Worm (Caenorhabditis elegans) whole organism, late embryonic: Measurements from ENCODE around the gene R05D8.7.
A peak's percentile ranks its signal among the peaks of the same experiment; 100 is the strongest.

Source experiments
- C08G9.2 ChIP-seq: sonication (generic microtip); optimal IDR thresholded peaks from 2 replicates; lab custom pipeline; 2016; ENCODE audit warnings: mild to moderate bottlenecking, missing genetic modification characterization, moderate library complexity, missing compliant biosample characterization
- C38D4.7 ChIP-seq: fragments of 200-800 bp; sonication (Bioruptor generic); optimal IDR thresholded peaks from 2 replicates; lab custom pipeline; 2018; ENCODE audit warnings: mild to moderate bottlenecking, missing genetic modification characterization, moderate library complexity, missing compliant biosample characterization
- ahr-1 ChIP-seq: sonication (generic microtip); optimal IDR thresholded peaks from 2 replicates; lab custom pipeline; 2016; ENCODE audit warnings: missing genetic modification characterization, missing compliant biosample characterization
- ceh-14 ChIP-seq: sonication (generic microtip); optimal IDR thresholded peaks from 2 replicates; lab custom pipeline; 2016; ENCODE audit warnings: missing genotype, missing genetic modification characterization, missing compliant biosample characterization
- ceh-18 ChIP-seq: sonication (generic microtip); optimal IDR thresholded peaks from 2 replicates; lab custom pipeline; 2016; ENCODE audit warnings: missing genetic modification characterization, missing compliant biosample characterization
- ceh-19 ChIP-seq: fragments of 200-800 bp; sonication (Bioruptor generic); optimal IDR thresholded peaks from 2 replicates; lab custom pipeline; 2018; ENCODE audit warnings: mild to moderate bottlenecking, missing genetic modification characterization, missing compliant biosample characterization
- ceh-24 ChIP-seq: sonication (generic microtip); optimal IDR thresholded peaks from 2 replicates; lab custom pipeline; 2016; ENCODE audit warnings: mild to moderate bottlenecking, missing genetic modification characterization, missing compliant biosample characterization
- ceh-30 ChIP-seq: fragments of 150-350 bp; optimal IDR thresholded peaks from 2 replicates; lab custom pipeline; 2014; ENCODE audit warnings: missing biosample characterization, missing genetic modification characterization
- ceh-34 ChIP-seq: sonication (generic microtip); optimal IDR thresholded peaks from 2 replicates; lab custom pipeline; 2016; ENCODE audit warnings: mild to moderate bottlenecking, missing genetic modification characterization, missing compliant biosample characterization
- ceh-45 ChIP-seq: fragments of 200-800 bp; sonication (Bioruptor generic); IDR thresholded peaks from 2 replicates; pipeline ENCODE4 v1.3.6; 2022; ENCODE audit warnings: missing genetic modification reagents, missing genetic modification characterization, missing compliant biosample characterization
- ceh-48 ChIP-seq: sonication (generic microtip); optimal IDR thresholded peaks from 2 replicates; lab custom pipeline; 2016; ENCODE audit warnings: missing genetic modification characterization, inconsistent platforms, missing compliant biosample characterization
- ceh-9 ChIP-seq: sonication (generic microtip); optimal IDR thresholded peaks from 2 replicates; lab custom pipeline; 2016; ENCODE audit warnings: mild to moderate bottlenecking, missing genetic modification characterization, inconsistent platforms, missing compliant biosample characterization
- che-1 ChIP-seq: sonication (generic microtip); optimal IDR thresholded peaks from 2 replicates; lab custom pipeline; 2016; ENCODE audit warnings: mild to moderate bottlenecking, missing genetic modification characterization, missing compliant biosample characterization
- dmd-4 ChIP-seq: sonication (generic microtip); optimal IDR thresholded peaks from 2 replicates; lab custom pipeline; 2016; ENCODE audit warnings: borderline replicate concordance, missing genetic modification characterization, missing compliant biosample characterization
- elt-2 ChIP-seq: sonication (generic microtip); optimal IDR thresholded peaks from 2 replicates; lab custom pipeline; 2016; ENCODE audit warnings: missing genetic modification reagents, missing genetic modification characterization, missing compliant biosample characterization
- elt-4 ChIP-seq: sonication (generic microtip); optimal IDR thresholded peaks from 2 replicates; lab custom pipeline; 2016; ENCODE audit warnings: missing genetic modification characterization, missing compliant biosample characterization
- ets-4 ChIP-seq: sonication (generic microtip); optimal IDR thresholded peaks from 2 replicates; lab custom pipeline; 2016; ENCODE audit warnings: missing genetic modification characterization, missing compliant biosample characterization
- fkh-10 ChIP-seq: fragments of 150-350 bp; optimal IDR thresholded peaks from 2 replicates; lab custom pipeline; 2014; ENCODE audit warnings: missing biosample characterization, missing genetic modification reagents, missing genetic modification characterization
- fkh-6 ChIP-seq: sonication (generic microtip); optimal IDR thresholded peaks from 2 replicates; lab custom pipeline; 2016; ENCODE audit warnings: missing genetic modification characterization, missing compliant biosample characterization
- lim-6 ChIP-seq: sonication (generic microtip); optimal IDR thresholded peaks from 2 replicates; lab custom pipeline; 2016; ENCODE audit warnings: missing genetic modification characterization, missing compliant biosample characterization
- mec-3 ChIP-seq: sonication (generic microtip); optimal IDR thresholded peaks from 2 replicates; lab custom pipeline; 2016; ENCODE audit warnings: borderline replicate concordance, missing genetic modification characterization, missing compliant biosample characterization
- nfya-1 ChIP-seq: sonication (generic microtip); optimal IDR thresholded peaks from 2 replicates; lab custom pipeline; 2017; ENCODE audit warnings: missing genetic modification characterization, mild to moderate bottlenecking, missing compliant biosample characterization, antibody characterized with exemption, moderate library complexity
- nhr-232 ChIP-seq: sonication (generic microtip); optimal IDR thresholded peaks from 2 replicates; lab custom pipeline; 2016; ENCODE audit warnings: missing genetic modification characterization, missing compliant biosample characterization
- npax-4 ChIP-seq: sonication (generic microtip); optimal IDR thresholded peaks from 2 replicates; lab custom pipeline; 2016; ENCODE audit warnings: missing genetic modification characterization, missing compliant biosample characterization
- odd-2 ChIP-seq: sonication (generic microtip); optimal IDR thresholded peaks from 2 replicates; lab custom pipeline; 2017; ENCODE audit warnings: antibody characterized with exemption, mild to moderate bottlenecking, missing genetic modification characterization, missing compliant biosample characterization
- pax-1 ChIP-seq: fragments of 150-350 bp; optimal IDR thresholded peaks from 2 replicates; lab custom pipeline; 2014; ENCODE audit warnings: missing biosample characterization, missing genetic modification characterization
- pha-2 ChIP-seq: sonication (generic microtip); optimal IDR thresholded peaks from 2 replicates; lab custom pipeline; 2017; ENCODE audit warnings: mild to moderate bottlenecking, missing genetic modification characterization, missing compliant biosample characterization
- pqm-1 ChIP-seq: sonication (generic microtip); optimal IDR thresholded peaks from 2 replicates; lab custom pipeline; 2016; ENCODE audit warnings: missing genetic modification characterization, missing compliant biosample characterization
- rnt-1 ChIP-seq: sonication (generic microtip); optimal IDR thresholded peaks from 2 replicates; lab custom pipeline; 2016; ENCODE audit warnings: missing genetic modification characterization, missing compliant biosample characterization
- sox-2 ChIP-seq: fragments of 200-800 bp; sonication (Bioruptor generic); IDR thresholded peaks from 2 replicates; pipeline ENCODE4 v1.3.6; 2022; ENCODE audit warnings: missing genetic modification reagents, missing genetic modification characterization, missing compliant biosample characterization
- syd-9 ChIP-seq: sonication (generic microtip); optimal IDR thresholded peaks from 2 replicates; lab custom pipeline; 2016; ENCODE audit warnings: mild to moderate bottlenecking, missing genetic modification characterization, moderate library complexity, missing compliant biosample characterization
- unc-3 ChIP-seq, 2 experiments: fragments of 200-800 bp in 1 of 2; sonication (Bioruptor generic) in 1 of 2; sonication (generic microtip) in 1 of 2; conservative IDR thresholded peaks in 1 of 2; optimal IDR thresholded peaks in 1 of 2; 2 replicates each; pipeline versions ENCODE4 v1.3.6 to Lab custom; 2016 to 2022; ENCODE audit warnings: missing compliant biosample characterization in 2 of 2, missing genetic modification characterization in 2 of 2, missing genetic modification reagents in 1 of 2
- unc-55 ChIP-seq: sonication (generic microtip); optimal IDR thresholded peaks from 2 replicates; lab custom pipeline; 2017; ENCODE audit warnings: missing biosample characterization, missing genetic modification reagents, missing genetic modification characterization

The R05D8.7 gene

DNA sequence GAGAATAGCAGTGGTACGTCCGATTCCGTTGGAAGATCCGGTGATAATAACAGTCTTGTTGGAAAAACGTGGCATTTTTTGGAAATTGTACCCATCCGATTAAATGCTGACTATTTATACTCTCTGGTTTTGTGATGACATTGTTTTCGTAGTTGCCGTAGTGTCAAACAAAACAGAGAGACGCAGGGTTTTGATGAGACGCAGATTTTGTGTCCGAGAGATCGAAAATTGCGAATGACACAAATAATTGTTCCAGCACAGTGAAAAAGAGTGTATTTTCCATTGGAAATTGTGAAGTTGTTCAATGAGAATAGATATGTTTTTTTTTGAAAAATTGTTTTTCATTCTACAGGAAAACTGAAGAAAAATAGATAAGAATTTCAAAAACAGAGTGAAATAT lies at the start of gene R05D8.7:
TSS of gene R05D8.7 (minus strand) at position 104 of the 400 bp plus-strand sequence.
- no peak for TF ChIP-seq sox-2 (GFP tag; lab: Robert Waterston, UW)
- no peak for TF ChIP-seq ets-4 (tag; lab: Kevin White, UChicago)
- TF ChIP-seq pax-1: no peak
- TF ChIP-seq ceh-19: no peak
- no peak for TF ChIP-seq C08G9.2 (tag; lab: Kevin White, UChicago)
- TF ChIP-seq ahr-1 (tag; lab: Kevin White, UChicago): no peak
- TF ChIP-seq npax-4: no peak
- TF ChIP-seq nhr-232 (tag; lab: Kevin White, UChicago): no peak
- TF ChIP-seq pqm-1 (tag; lab: Kevin White, UChicago): no peak
- no peak for TF ChIP-seq fkh-6 (tag; lab: Kevin White, UChicago)
- no peak for TF ChIP-seq ceh-45 (GFP tag; lab: Robert Waterston, UW)
- TF ChIP-seq ceh-34 (tag; lab: Kevin White, UChicago): no peak
- TF ChIP-seq unc-3 (GFP tag; conservative IDR thresholded peaks at IDR 0.05; lab: Robert Waterston, UW): no peak
- TF ChIP-seq unc-3 (tag; optimal IDR thresholded peaks at IDR 0.05; lab: Kevin White, UChicago): no peak
- TF ChIP-seq ceh-24 (tag; lab: Kevin White, UChicago): no peak
- TF ChIP-seq dmd-4 (tag; lab: Kevin White, UChicago): no peak
- TF ChIP-seq ceh-48 (tag; lab: Kevin White, UChicago): no peak
- no peak for TF ChIP-seq pha-2 (tag; lab: Kevin White, UChicago)
- no peak for TF ChIP-seq unc-55 (GFP tag; lab: Kevin White, UChicago)
- no peak for TF ChIP-seq odd-2
- TF ChIP-seq lim-6 (tag; lab: Kevin White, UChicago): no peak

DNA sequence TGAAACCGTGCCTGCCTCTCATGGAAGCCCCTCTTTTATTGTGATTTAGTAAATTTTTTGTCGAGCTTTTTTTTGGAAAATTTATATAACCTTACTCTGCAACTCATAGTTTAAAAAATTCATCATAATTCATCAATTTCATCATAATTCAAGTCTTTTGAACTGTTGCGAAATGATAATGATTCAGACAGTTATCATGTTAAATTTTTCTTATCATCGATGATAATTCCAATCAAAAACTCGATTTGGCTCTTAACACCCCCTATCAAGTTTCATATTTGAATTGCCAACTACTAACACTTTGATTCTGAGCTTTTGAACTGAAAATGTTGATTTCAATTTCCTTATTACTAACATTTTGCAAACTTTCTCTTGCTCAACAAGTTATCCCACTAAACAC lies 47.2 kb upstream of the R05D8.7 start, which contains the start of gene F54E2.1:
TSS of gene F54E2.1 (plus strand) at position 235 of the 400 bp plus-strand sequence.
- TF ChIP-seq elt-2 (tag; lab: Kevin White, UChicago) (peak; percentile 45), ceh-14 (tag; lab: Kevin White, UChicago) (no peak)

DNA sequence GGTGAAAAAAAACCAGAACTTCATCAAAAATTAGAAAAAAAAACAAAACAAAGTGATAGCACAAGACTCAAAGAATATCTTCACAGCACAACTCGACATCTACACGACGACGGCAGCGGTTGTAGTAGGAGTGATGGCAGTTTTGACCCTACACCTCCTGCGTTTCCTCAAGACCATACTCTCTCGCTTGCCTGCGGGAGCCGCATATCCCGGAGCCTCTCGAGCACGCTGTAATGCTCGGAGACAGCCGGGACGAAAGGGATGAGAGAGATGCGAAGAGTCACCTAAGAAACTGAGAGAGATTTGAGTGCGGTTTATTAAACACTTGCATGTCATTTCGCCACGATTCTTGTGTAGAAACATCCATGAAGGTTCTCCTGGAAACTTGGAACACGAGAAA lies 46.4 kb upstream of the R05D8.7 start:
- peak; percentile 45 for TF ChIP-seq ceh-18 (tag; lab: Kevin White, UChicago)
- peak; percentile 82 for TF ChIP-seq rnt-1 (tag; lab: Kevin White, UChicago)
- TF ChIP-seq pha-2 (tag; lab: Kevin White, UChicago): no peak
- TF ChIP-seq, all 69 proteins: peak for 2

DNA sequence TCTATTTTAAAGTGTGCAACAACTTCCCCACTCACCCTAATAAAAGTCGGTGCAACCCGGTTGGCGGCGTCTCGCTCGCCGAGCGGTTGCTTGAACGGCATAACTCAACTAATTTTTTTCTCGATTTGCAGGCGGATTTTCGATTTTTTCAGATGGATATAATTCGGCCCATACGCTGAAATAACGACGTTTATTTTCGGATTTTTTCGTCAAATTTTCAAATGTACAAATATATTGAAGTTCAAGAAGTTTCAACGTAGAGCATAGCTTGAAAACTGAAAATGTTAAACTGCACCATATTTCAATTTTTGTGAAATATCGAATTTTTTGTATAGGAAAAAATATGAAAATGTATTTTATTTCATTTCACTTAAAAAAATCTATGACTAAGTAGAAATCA lies 44.8 kb upstream of the R05D8.7 start, which contains the start of gene ketn-1:
TSS of gene ketn-1 (minus strand) at position 101 of the 400 bp plus-strand sequence.
- no peak for TF ChIP-seq fkh-10 (GFP tag; lab: Kevin White, UChicago)
- no peak for TF ChIP-seq elt-4
- TF ChIP-seq che-1: no peak
- TF ChIP-seq sox-2 (GFP tag; lab: Robert Waterston, UW): no peak
- TF ChIP-seq C38D4.7 (GFP tag; lab: Kevin White, UChicago): no peak
- no peak for TF ChIP-seq ceh-9 (tag; lab: Kevin White, UChicago)
- TF ChIP-seq syd-9 (tag; lab: Kevin White, UChicago): no peak
- no peak for TF ChIP-seq mec-3 (tag; lab: Kevin White, UChicago)
- TF ChIP-seq ahr-1 (tag; lab: Kevin White, UChicago): no peak

DNA sequence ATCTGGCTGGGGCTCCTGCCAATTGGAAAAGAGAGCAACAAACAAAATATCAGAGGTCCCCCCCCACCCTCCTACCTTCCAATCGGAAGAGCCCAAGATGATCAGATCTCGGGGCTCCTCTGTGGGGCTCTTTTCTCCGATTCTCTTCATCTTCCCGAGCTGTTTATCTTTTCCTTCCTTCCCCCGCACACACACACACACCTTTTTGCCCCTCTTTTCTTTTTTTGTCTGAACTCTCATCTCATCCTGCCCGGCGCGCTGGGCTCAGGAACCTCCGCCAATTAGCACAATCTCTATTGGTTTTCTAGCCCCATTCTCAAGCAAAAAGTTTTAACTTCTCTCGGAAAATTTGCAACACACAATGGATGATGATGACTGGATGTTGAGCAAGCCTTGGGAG lies 40.2 kb upstream of the R05D8.7 start:
- TF ChIP-seq nfya-1 (peak; percentile 66), pqm-1 (tag; lab: Kevin White, UChicago) (no peak), ceh-30 (no peak), ceh-18 (tag; lab: Kevin White, UChicago) (peak; percentile 62)
